Fruit fly (Drosophila melanogaster) whole organism, embryonic: ENCODE results near the gene meigo.

Source experiments
- CG12104 ChIP-seq: fragments of 200-800 bp; sonication (Bioruptor generic); optimal IDR thresholded peaks from 3 replicates; lab custom pipeline; 2016; ENCODE audit warnings: missing biosample characterization, missing genetic modification characterization
- CG12299 ChIP-seq: fragments of 200-800 bp; sonication (Bioruptor generic); optimal IDR thresholded peaks from 2 replicates; lab custom pipeline; 2018; ENCODE audit warnings: missing biosample characterization, mild to moderate bottlenecking, missing genetic modification characterization
- CG13287 ChIP-seq: fragments of 200-800 bp; sonication (Bioruptor generic); IDR thresholded peaks from 2 replicates; pipeline ENCODE4 v1.3.6; 2022; ENCODE audit warnings: missing biosample characterization, missing genetic modification characterization; ENCODE audit not compliant: partially characterized antibody
- CG17612 ChIP-seq: fragments of 200-800 bp; sonication (Bioruptor generic); IDR thresholded peaks from 2 replicates; pipeline ENCODE4 v1.3.6; 2022; ENCODE audit warnings: missing biosample characterization, missing genetic modification characterization
- CG7786 ChIP-seq: fragments of 200-800 bp; sonication (Bioruptor generic); optimal IDR thresholded peaks from 2 replicates; lab custom pipeline; 2016; ENCODE audit warnings: missing biosample characterization, missing genetic modification characterization
- D ChIP-seq, 2 experiments: fragments of 200-800 bp in 1 of 2; fragments of >200 bp in 1 of 2; sonication (Bioruptor generic) in 1 of 2; optimal IDR thresholded peaks; 2 replicates in 1 of 2; 3 replicates in 1 of 2; lab custom pipeline; 2017; ENCODE audit warnings: mild to moderate bottlenecking in 1 of 2, missing biosample characterization in 1 of 2, missing genetic modification characterization in 1 of 2, missing genetic modification reagents in 1 of 2
- Hr39 ChIP-seq: fragments of >200 bp; optimal IDR thresholded peaks from 2 replicates; lab custom pipeline; 2017
- chn ChIP-seq: fragments of 200-800 bp; sonication (Bioruptor generic); optimal IDR thresholded peaks from 2 replicates; lab custom pipeline; 2016; ENCODE audit warnings: missing biosample characterization, missing genetic modification characterization
- oc ChIP-seq: fragments of 200-800 bp; sonication (Bioruptor generic); optimal IDR thresholded peaks from 2 replicates; lab custom pipeline; 2018; ENCODE audit warnings: missing biosample characterization, mild to moderate bottlenecking, missing genetic modification characterization, moderate library complexity
- psq ChIP-seq: fragments of 200-800 bp; sonication (Bioruptor generic); optimal IDR thresholded peaks from 2 replicates; lab custom pipeline; 2017; ENCODE audit warnings: missing biosample characterization, missing genetic modification characterization
- pum ChIP-seq: fragments of 200-800 bp; sonication (Bioruptor generic); optimal IDR thresholded peaks from 2 replicates; lab custom pipeline; 2016; ENCODE audit warnings: missing biosample characterization, missing genetic modification characterization
- sisA ChIP-seq: fragments of 200-800 bp; sonication (Bioruptor generic); IDR thresholded peaks from 2 replicates; pipeline ENCODE4 v1.3.6; 2022; ENCODE audit warnings: missing biosample characterization, missing genetic modification characterization
- zfh1 ChIP-seq: fragments of 200-800 bp; sonication (Bioruptor generic); IDR thresholded peaks from 3 replicates; pipeline ENCODE4 v1.3.6; 2022; ENCODE audit warnings: missing biosample characterization, missing genetic modification characterization

- TF ChIP-seq CG12104 (GFP tag; lab: Kevin White, UChicago) (no peak), D (optimal IDR thresholded peaks at IDR 0.05; lab: Kevin White, UChicago) (no peak), D (GFP tag; optimal IDR thresholded peaks at IDR 0.05; lab: Kevin White, UChicago) (no peak), CG7786 (GFP tag; lab: Kevin White, UChicago) (no peak), oc (tag; lab: Kevin White, UChicago) (no peak), chn (GFP tag; lab: Kevin White, UChicago) (no peak), CG13287 (GFP tag; lab: Robert Waterston, UW) (no peak), CG12299 (tag; lab: Kevin White, UChicago) (no peak), Hr39 (lab: Kevin White, UChicago) (no peak), pum (no peak), CG17612 (GFP tag; lab: Robert Waterston, UW) (no peak), sisA (GFP tag; lab: Robert Waterston, UW) (no peak), psq (GFP tag; lab: Kevin White, UChicago) (no peak), zfh1 (GFP tag; lab: Robert Waterston, UW) (no peak)
These were observed 51.6 kb downstream of the meigo start for dm6 chr3R:21189520-21190180.
